Fruit fly (Drosophila melanogaster) whole organism, embryonic: Measurements from ENCODE around the gene Sik2.

Experiments used
- Abd-B ChIP-seq: fragments of 200-800 bp; sonication (Bioruptor generic); optimal IDR thresholded peaks from 2 replicates; lab custom pipeline; 2018; ENCODE audit warnings: missing biosample characterization, mild to moderate bottlenecking, missing genetic modification characterization, moderate library complexity
- Atf6 ChIP-seq: fragments of 200-800 bp; sonication (Bioruptor generic); IDR thresholded peaks from 2 replicates; pipeline ENCODE4 v1.3.6; 2022; ENCODE audit warnings: missing biosample characterization, missing genetic modification characterization
- CG11560 ChIP-seq: fragments of 200-800 bp; sonication (Bioruptor generic); IDR thresholded peaks from 3 replicates; pipeline ENCODE4 v1.3.6; 2022; ENCODE audit warnings: missing biosample characterization, missing genetic modification characterization
- CG11723 ChIP-seq: fragments of 200-800 bp; sonication (Bioruptor generic); optimal IDR thresholded peaks from 2 replicates; lab custom pipeline; 2017; ENCODE audit warnings: missing biosample characterization, mild to moderate bottlenecking, missing genetic modification characterization
- CG12299 ChIP-seq: fragments of 200-800 bp; sonication (Bioruptor generic); optimal IDR thresholded peaks from 2 replicates; lab custom pipeline; 2018; ENCODE audit warnings: missing biosample characterization, mild to moderate bottlenecking, missing genetic modification characterization
- CG12391 ChIP-seq: fragments of 200-800 bp; sonication (Bioruptor generic); optimal IDR thresholded peaks from 3 replicates; lab custom pipeline; 2018; ENCODE audit warnings: missing biosample characterization, mild to moderate bottlenecking, missing genetic modification characterization, moderate library complexity
- CG12659 ChIP-seq: fragments of 200-800 bp; sonication (Bioruptor generic); optimal IDR thresholded peaks from 3 replicates; lab custom pipeline; 2017; ENCODE audit warnings: mild to moderate bottlenecking, missing biosample characterization, missing genetic modification reagents, missing genetic modification characterization
- CG13296 ChIP-seq: fragments of 200-800 bp; sonication (Bioruptor generic); optimal IDR thresholded peaks from 3 replicates; lab custom pipeline; 2018; ENCODE audit warnings: missing biosample characterization, mild to moderate bottlenecking, missing genetic modification characterization
- CG13424 ChIP-seq: fragments of 200-800 bp; sonication (Bioruptor generic); optimal IDR thresholded peaks from 2 replicates; lab custom pipeline; 2019; ENCODE audit warnings: missing biosample characterization, mild to moderate bottlenecking, missing genetic modification characterization, moderate library complexity
- CG1602 ChIP-seq: fragments of 200-800 bp; sonication (Bioruptor generic); optimal IDR thresholded peaks from 3 replicates; lab custom pipeline; 2016; ENCODE audit warnings: missing biosample characterization, missing genetic modification characterization
- CG1603 ChIP-seq: fragments of 200-800 bp; sonication (Bioruptor generic); optimal IDR thresholded peaks from 2 replicates; lab custom pipeline; 2019; ENCODE audit warnings: missing biosample characterization, mild to moderate bottlenecking, missing genetic modification characterization, moderate library complexity
- CG16813 ChIP-seq: fragments of 200-800 bp; sonication (Bioruptor generic); IDR thresholded peaks from 3 replicates; pipeline ENCODE4 v1.3.6; 2022; ENCODE audit warnings: missing biosample characterization, missing genetic modification characterization; ENCODE audit not compliant: partially characterized antibody
- CG17359 ChIP-seq: fragments of 200-800 bp; sonication (Bioruptor generic); optimal IDR thresholded peaks from 3 replicates; lab custom pipeline; 2018; ENCODE audit warnings: missing biosample characterization, mild to moderate bottlenecking, missing genetic modification characterization, moderate library complexity
- CG18011 ChIP-seq: fragments of 200-800 bp; sonication (Bioruptor generic); optimal IDR thresholded peaks from 2 replicates; lab custom pipeline; 2017; ENCODE audit warnings: missing biosample characterization, missing genetic modification characterization, mild to moderate bottlenecking, moderate library complexity, missing genotype
- CG2202 ChIP-seq: fragments of 200-800 bp; sonication (Bioruptor generic); optimal IDR thresholded peaks from 2 replicates; lab custom pipeline; 2018; ENCODE audit warnings: missing biosample characterization, mild to moderate bottlenecking, missing genetic modification characterization
- CG2678 ChIP-seq: fragments of 200-800 bp; sonication (Bioruptor generic); optimal IDR thresholded peaks from 3 replicates; lab custom pipeline; 2019; ENCODE audit warnings: missing biosample characterization, mild to moderate bottlenecking, missing genetic modification characterization, moderate library complexity
- CG30431 ChIP-seq: fragments of 200-800 bp; sonication (Bioruptor generic); optimal IDR thresholded peaks from 2 replicates; lab custom pipeline; 2017; ENCODE audit warnings: missing biosample characterization, missing genetic modification characterization
- CG33557 ChIP-seq: fragments of 200-800 bp; sonication (Bioruptor generic); optimal IDR thresholded peaks from 2 replicates; lab custom pipeline; 2019; ENCODE audit warnings: missing biosample characterization, mild to moderate bottlenecking, missing genetic modification characterization, moderate library complexity
- CG34422 ChIP-seq: fragments of 200-800 bp; sonication (Bioruptor generic); IDR thresholded peaks from 3 replicates; pipeline ENCODE4 v1.3.6; 2022; ENCODE audit warnings: missing biosample characterization, missing genetic modification characterization
- CG4424 ChIP-seq: fragments of 200-800 bp; sonication (Bioruptor generic); optimal IDR thresholded peaks from 3 replicates; lab custom pipeline; 2016; ENCODE audit warnings: missing biosample characterization, missing genetic modification characterization
- CG5180 ChIP-seq: fragments of 200-800 bp; sonication (Bioruptor generic); optimal IDR thresholded peaks from 3 replicates; lab custom pipeline; 2017; ENCODE audit warnings: missing biosample characterization, missing genetic modification characterization, mild to moderate bottlenecking, moderate library complexity, missing genetic modification reagents
- CG6791 ChIP-seq: fragments of 200-800 bp; sonication (Bioruptor generic); IDR thresholded peaks from 3 replicates; pipeline ENCODE4 v1.3.6; 2022; ENCODE audit warnings: missing biosample characterization, missing genetic modification characterization; ENCODE audit not compliant: partially characterized antibody
- CHES-1-like ChIP-seq: fragments of 200-800 bp; sonication (Bioruptor generic); optimal IDR thresholded peaks from 2 replicates; lab custom pipeline; 2016; ENCODE audit warnings: missing biosample characterization, missing genetic modification characterization
- D ChIP-seq, 2 experiments: fragments of 200-800 bp in 1 of 2; fragments of >200 bp in 1 of 2; sonication (Bioruptor generic) in 1 of 2; optimal IDR thresholded peaks; 2 replicates in 1 of 2; 3 replicates in 1 of 2; lab custom pipeline; 2017; ENCODE audit warnings: mild to moderate bottlenecking in 1 of 2, missing biosample characterization in 1 of 2, missing genetic modification characterization in 1 of 2, missing genetic modification reagents in 1 of 2
- Dbx ChIP-seq: fragments of 200-800 bp; sonication (Bioruptor generic); IDR thresholded peaks from 3 replicates; pipeline ENCODE4 v1.3.6; 2022; ENCODE audit warnings: missing biosample characterization, missing genetic modification characterization
- Dip3 ChIP-seq: fragments of 200-800 bp; sonication (Bioruptor generic); optimal IDR thresholded peaks from 3 replicates; lab custom pipeline; 2016; ENCODE audit warnings: missing biosample characterization, missing genetic modification characterization
- Ets97D ChIP-seq: fragments of 200-800 bp; sonication (Bioruptor generic); optimal IDR thresholded peaks from 3 replicates; lab custom pipeline; 2016; ENCODE audit warnings: missing biosample characterization, missing genetic modification characterization
- GATAe ChIP-seq: fragments of 200-800 bp; sonication (Bioruptor generic); conservative IDR thresholded peaks from 2 replicates; pipeline ENCODE4 v1.3.6; 2022; ENCODE audit warnings: missing biosample characterization, missing genetic modification characterization
- Lhr ChIP-seq: fragments of 200-800 bp; sonication (Bioruptor generic); optimal IDR thresholded peaks from 3 replicates; lab custom pipeline; 2017; ENCODE audit warnings: mild to moderate bottlenecking, missing biosample characterization, missing genetic modification reagents, missing genetic modification characterization
- Mes4 ChIP-seq: fragments of 200-800 bp; sonication (Bioruptor generic); optimal IDR thresholded peaks from 2 replicates; lab custom pipeline; 2016; ENCODE audit warnings: missing biosample characterization, missing genetic modification characterization
- Myb ChIP-seq: fragments of 200-800 bp; sonication (Bioruptor generic); optimal IDR thresholded peaks from 2 replicates; lab custom pipeline; 2016; ENCODE audit warnings: missing biosample characterization, missing genetic modification characterization
- Rx ChIP-seq: fragments of 200-800 bp; sonication (Bioruptor generic); IDR thresholded peaks from 2 replicates; pipeline ENCODE4 v1.3.6; 2022; ENCODE audit warnings: missing biosample characterization, missing genetic modification characterization
- Taf1 ChIP-seq: fragments of 200-800 bp; sonication (Bioruptor generic); IDR thresholded peaks from 2 replicates; pipeline ENCODE4 v1.3.6; 2022; ENCODE audit warnings: missing biosample characterization, missing genetic modification characterization
- corto ChIP-seq: fragments of 200-800 bp; sonication (Bioruptor generic); optimal IDR thresholded peaks from 2 replicates; lab custom pipeline; 2016; ENCODE audit warnings: missing biosample characterization, mild to moderate bottlenecking, missing genetic modification characterization, moderate library complexity
- fd64A ChIP-seq: fragments of 200-800 bp; sonication (Bioruptor generic); optimal IDR thresholded peaks from 3 replicates; lab custom pipeline; 2018; ENCODE audit warnings: missing biosample characterization, mild to moderate bottlenecking, missing genetic modification characterization
- ftz-f1 ChIP-seq: fragments of 200-800 bp; sonication (Bioruptor generic); optimal IDR thresholded peaks from 2 replicates; lab custom pipeline; 2016; ENCODE audit warnings: missing biosample characterization, missing genetic modification characterization
- ham ChIP-seq: fragments of 200-800 bp; sonication (Bioruptor generic); IDR thresholded peaks from 2 replicates; pipeline ENCODE4 v1.3.6; 2022; ENCODE audit warnings: missing biosample characterization, missing genetic modification characterization
- hkb ChIP-seq, 2 experiments: fragments of 200-800 bp in 1 of 2; fragments of >200 bp in 1 of 2; sonication (Bioruptor generic) in 1 of 2; IDR thresholded peaks in 1 of 2; optimal IDR thresholded peaks in 1 of 2; 2 replicates each; pipeline versions ENCODE4 v1.3.6 to Lab custom; 2017 to 2022; ENCODE audit warnings: missing biosample characterization in 1 of 2, missing genetic modification characterization in 1 of 2
- maf-S ChIP-seq: fragments of 200-800 bp; sonication (Bioruptor generic); optimal IDR thresholded peaks from 2 replicates; lab custom pipeline; 2016; ENCODE audit warnings: missing biosample characterization, missing genetic modification characterization
- pfk ChIP-seq: fragments of 200-800 bp; sonication (Bioruptor generic); optimal IDR thresholded peaks from 2 replicates; lab custom pipeline; 2018; ENCODE audit warnings: missing biosample characterization, mild to moderate bottlenecking, missing genetic modification characterization, moderate library complexity
- pum ChIP-seq: fragments of 200-800 bp; sonication (Bioruptor generic); optimal IDR thresholded peaks from 2 replicates; lab custom pipeline; 2016; ENCODE audit warnings: missing biosample characterization, missing genetic modification characterization
- repo ChIP-seq: fragments of 200-800 bp; sonication (Bioruptor generic); optimal IDR thresholded peaks from 2 replicates; lab custom pipeline; 2016; ENCODE audit warnings: missing biosample characterization, missing genetic modification characterization
- scrt ChIP-seq: fragments of 200-800 bp; sonication (Bioruptor generic); optimal IDR thresholded peaks from 2 replicates; lab custom pipeline; 2018; ENCODE audit warnings: missing biosample characterization, mild to moderate bottlenecking, missing genetic modification characterization, moderate library complexity
- slp2 ChIP-seq: fragments of 200-800 bp; sonication (Bioruptor generic); optimal IDR thresholded peaks from 2 replicates; lab custom pipeline; 2016; ENCODE audit warnings: missing biosample characterization, missing genetic modification characterization
- stc ChIP-seq: fragments of 200-800 bp; sonication (Bioruptor generic); IDR thresholded peaks from 2 replicates; pipeline ENCODE4 v1.3.6; 2022; ENCODE audit warnings: missing biosample characterization, missing genetic modification characterization
- sug ChIP-seq: fragments of 200-800 bp; optimal IDR thresholded peaks from 2 replicates; lab custom pipeline; 2019; ENCODE audit warnings: missing biosample characterization, mild to moderate bottlenecking, missing genetic modification characterization, moderate library complexity
- tin ChIP-seq: fragments of 200-800 bp; sonication (Bioruptor generic); optimal IDR thresholded peaks from 3 replicates; lab custom pipeline; 2016; ENCODE audit warnings: missing biosample characterization, missing genetic modification characterization
- zen ChIP-seq: fragments of 200-800 bp; sonication (Bioruptor generic); optimal IDR thresholded peaks from 3 replicates; lab custom pipeline; 2018; ENCODE audit warnings: missing biosample characterization, mild to moderate bottlenecking, missing genetic modification characterization, moderate library complexity

The Sik2 gene

dm6 chrX:2094072-2094761 is 32.5 kb upstream of the Sik2 start, which contains the start of gene csw (continued):
- TF ChIP-seq zen (no peak), CG5180 (GFP tag; lab: Kevin White, UChicago) (no peak), CG4424 (peak; percentile 3), hkb (optimal IDR thresholded peaks at IDR 0.05; lab: Kevin White, UChicago) (peak; percentile 53), hkb (GFP tag; IDR thresholded peaks at IDR 0.05; lab: Robert Waterston, UW) (no peak), CG34422 (GFP tag; lab: Robert Waterston, UW) (peak; percentile 52; the same call in 2 of the 3 replicates), pum (GFP tag; lab: Kevin White, UChicago) (peak; percentile 53), D (optimal IDR thresholded peaks at IDR 0.05; lab: Kevin White, UChicago) (no peak), D (GFP tag; optimal IDR thresholded peaks at IDR 0.05; lab: Kevin White, UChicago) (no peak), CG1602 (GFP tag; lab: Kevin White, UChicago) (no peak), CHES-1-like (GFP tag; lab: Kevin White, UChicago) (peak; percentile 63), maf-S (peak; percentile 38), pfk (GFP tag; lab: Kevin White, UChicago) (no peak), ham (GFP tag; lab: Robert Waterston, UW) (no peak), ftz-f1 (peak; percentile 67), scrt (no peak), CG13424 (tag; lab: Kevin White, UChicago) (no peak), repo (no peak), CG16813 (GFP tag; lab: Robert Waterston, UW) (no peak), Abd-B (peak; percentile 45), CG12659 (GFP tag; lab: Kevin White, UChicago) (peak; percentile 85), CG11560 (tag; lab: Robert Waterston, UW) (0 out of 3 replicates have a peak, but pooled peaks have one; percentile 15), CG33557 (no peak), Dbx (GFP tag; lab: Robert Waterston, UW) (peak; percentile 53; the same call in 2 of the 3 replicates), tin (GFP tag; lab: Kevin White, UChicago) (peak; percentile 18), CG30431 (no peak), CG11723 (GFP tag; lab: Kevin White, UChicago) (no peak), stc (no peak), CG6791 (GFP tag; lab: Robert Waterston, UW) (0 out of 3 replicates have a peak, but pooled peaks have one; percentile 31), CG18011 (GFP tag; lab: Kevin White, UChicago) (peak; percentile 95), corto (GFP tag; lab: Kevin White, UChicago) (no peak), CG12391 (tag; lab: Kevin White, UChicago) (peak; percentile 33), Atf6 (GFP tag; lab: Robert Waterston, UW) (no peak), CG12299 (no peak), GATAe (no peak), Ets97D (GFP tag; lab: Kevin White, UChicago) (peak; percentile 91), CG13296 (GFP tag; lab: Kevin White, UChicago) (no peak), CG2202 (no peak), CG1603 (tag; lab: Kevin White, UChicago) (peak; percentile 86), CG17359 (peak; percentile 38), Rx (GFP tag; lab: Robert Waterston, UW) (peak; percentile 37; the same call in 1 of the 2 replicates), Lhr (GFP tag; lab: Kevin White, UChicago) (peak; percentile 95), fd64A (GFP tag; lab: Kevin White, UChicago) (no peak), Taf1 (GFP tag; lab: Robert Waterston, UW) (no peak), Dip3 (GFP tag; lab: Kevin White, UChicago) (peak; percentile 3), slp2 (GFP tag; lab: Kevin White, UChicago) (no peak), CG2678 (tag; lab: Kevin White, UChicago) (peak; percentile 15), sug (tag; lab: Kevin White, UChicago) (peak; percentile 2), Mes4 (GFP tag; lab: Kevin White, UChicago) (no peak), Myb (GFP tag; lab: Kevin White, UChicago) (peak; percentile 100)
